Fruit fly (Drosophila melanogaster): ENCODE data around the gene CG32845.
A peak's percentile ranks its signal among the peaks of the same experiment; 100 is the strongest.

The CG32845 gene

dm6 chr3L:264378-265151 is 8.6 kb downstream of the CG32845 start, which contains the start of the genes Tudor-SN and mRpL17 (continued):
- TF ChIP-seq lz (GFP tag; optimal IDR thresholded peaks at IDR 0.05) (peak; percentile 50), CG10631 (GFP tag; optimal IDR thresholded peaks at IDR 0.05) (peak; percentile 60), Lpt (GFP tag; optimal IDR thresholded peaks at IDR 0.05) (peak; percentile 12), Sox14 (GFP tag; optimal IDR thresholded peaks at IDR 0.05) (peak; percentile 16), achi (GFP tag; optimal IDR thresholded peaks at IDR 0.05) (peak; percentile 69), CG6276 (GFP tag; optimal IDR thresholded peaks at IDR 0.05) (no peak), CG6792 (GFP tag; optimal IDR thresholded peaks at IDR 0.05) (no peak), acj6 (GFP tag; optimal IDR thresholded peaks at IDR 0.05) (peak; percentile 36), CG3919 (GFP tag; optimal IDR thresholded peaks at IDR 0.05) (peak; percentile 43), fd59A (GFP tag; optimal IDR thresholded peaks at IDR 0.05) (no peak), CG8319 (GFP tag; optimal IDR thresholded peaks at IDR 0.05) (no peak), eg (GFP tag; IDR thresholded peaks at IDR 0.05) (no peak)

DNA sequence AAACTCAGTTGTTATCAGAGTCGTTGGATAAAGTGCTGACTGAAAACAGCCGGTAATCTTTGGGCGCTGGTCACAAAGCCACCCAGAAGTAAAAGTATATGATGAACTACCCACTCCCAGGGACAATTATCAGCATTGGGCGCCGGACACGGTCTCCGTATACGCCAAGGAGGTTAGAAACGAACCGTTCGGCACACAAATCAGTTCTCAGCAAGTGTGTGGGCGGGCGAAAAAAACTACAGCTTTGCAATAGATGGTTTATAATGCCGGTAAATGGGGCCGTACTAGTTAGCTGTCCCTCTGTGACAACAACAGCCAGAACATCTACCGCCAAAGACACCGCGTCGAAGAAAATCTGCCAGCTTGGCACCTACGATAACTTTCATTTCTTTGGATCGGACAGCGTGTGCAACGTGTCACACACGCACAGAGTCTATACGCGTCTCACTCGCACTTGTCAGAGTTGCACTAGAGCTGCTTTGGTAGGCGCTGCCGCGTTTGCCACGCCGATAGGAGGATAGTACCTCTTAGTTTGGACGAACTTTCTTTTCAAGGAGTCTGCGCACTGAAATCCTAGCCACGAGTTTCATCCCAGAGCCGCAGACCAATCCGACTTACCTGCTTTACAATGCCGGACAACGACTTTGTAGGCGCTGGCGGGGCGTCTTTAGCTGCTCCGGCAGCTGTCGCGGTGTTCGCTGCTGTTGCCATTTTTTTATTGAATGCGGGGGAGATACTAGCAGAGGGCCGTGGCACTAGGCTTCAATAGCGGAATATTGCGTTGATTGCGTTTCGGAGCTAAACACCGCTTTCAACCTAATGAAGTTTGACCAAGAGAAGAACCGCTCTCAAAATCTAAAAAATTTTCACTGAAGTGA is 9.5 kb downstream of the CG32845 start:
- TF ChIP-seq CG34406 (GFP tag; optimal IDR thresholded peaks at IDR 0.05) (no peak), acj6 (GFP tag; optimal IDR thresholded peaks at IDR 0.05) (no peak), Blimp-1 (GFP tag; optimal IDR thresholded peaks at IDR 0.05) (peak; percentile 35), CG4318 (GFP tag; optimal IDR thresholded peaks at IDR 0.05) (no peak), CG1621 (tag; optimal IDR thresholded peaks at IDR 0.05) (no peak)

- TF ChIP-seq pdm3 (GFP tag; optimal IDR thresholded peaks at IDR 0.05) (no peak), fkh (GFP tag; optimal IDR thresholded peaks at IDR 0.05) (peak; percentile 12), Eip75B (GFP tag; optimal IDR thresholded peaks at IDR 0.05) (no peak), dsx (GFP tag; optimal IDR thresholded peaks at IDR 0.05; ENCODE audit: poor library complexity, severe bottlenecking) (peak; percentile 15), svp (GFP tag) (peak; percentile 91)
These were observed 10.4 kb downstream of the CG32845 start for dm6 chr3L:262724-263177.

dm6 chr3L:257618-258475 is 15.3 kb downstream of the CG32845 start, which contains the start of the genes DIP2 and wac:
Gene DIP2, minus strand, starts transcription at chr3L:257954.
Gene wac, plus strand, starts transcription at chr3L:258176.
- TF ChIP-seq CG11762 (GFP tag; optimal IDR thresholded peaks at IDR 0.05; ENCODE audit: insufficient read depth), result peak; percentile 28
- TF ChIP-seq CG7368 (GFP tag; optimal IDR thresholded peaks at IDR 0.05), result peak; percentile 60
- peak; percentile 68 for TF ChIP-seq fkh (GFP tag; optimal IDR thresholded peaks at IDR 0.05)
- TF ChIP-seq Eip93F (GFP tag; optimal IDR thresholded peaks at IDR 0.05), result peak; percentile 43
- no peak for TF ChIP-seq CG6163 (GFP tag; IDR thresholded peaks at IDR 0.05)
- peak; percentile 24 for TF ChIP-seq CG8319 (GFP tag; optimal IDR thresholded peaks at IDR 0.05)
- TF ChIP-seq CG3919 (GFP tag; optimal IDR thresholded peaks at IDR 0.05), result no peak
- TF ChIP-seq CG11902 (GFP tag; optimal IDR thresholded peaks at IDR 0.05), result peak; percentile 36
- TF ChIP-seq lz (GFP tag; optimal IDR thresholded peaks at IDR 0.05), result peak; percentile 68
- TF ChIP-seq Sox14 (GFP tag; optimal IDR thresholded peaks at IDR 0.05), result peak; percentile 97
- TF ChIP-seq acj6 (GFP tag; optimal IDR thresholded peaks at IDR 0.05), result peak; percentile 62
- TF ChIP-seq dsx (GFP tag; optimal IDR thresholded peaks at IDR 0.05; ENCODE audit: poor library complexity, severe bottlenecking), result no peak
- TF ChIP-seq Hr38 (GFP tag; optimal IDR thresholded peaks at IDR 0.05), result no peak
- TF ChIP-seq CG31627 (GFP tag; optimal IDR thresholded peaks at IDR 0.05), result peak; percentile 80
- TF ChIP-seq vri (GFP tag; optimal IDR thresholded peaks at IDR 0.05), result peak; percentile 78
- no peak for TF ChIP-seq Ets21C (GFP tag; optimal IDR thresholded peaks at IDR 0.05)
- TF ChIP-seq CG10631 (GFP tag; optimal IDR thresholded peaks at IDR 0.05), result peak; percentile 72
- TF ChIP-seq Ets96B (tag; optimal IDR thresholded peaks at IDR 0.05), result no peak
- peak; percentile 38 for TF ChIP-seq Sox15 (GFP tag; optimal IDR thresholded peaks at IDR 0.05)
- peak; percentile 64 for TF ChIP-seq cyc (GFP tag; optimal IDR thresholded peaks at IDR 0.05)
- TF ChIP-seq Blimp-1 (GFP tag; optimal IDR thresholded peaks at IDR 0.05), result no peak
- TF ChIP-seq esn (GFP tag; optimal IDR thresholded peaks at IDR 0.05), result peak; percentile 78
- peak; percentile 41 for TF ChIP-seq CG3032 (tag; optimal IDR thresholded peaks at IDR 0.05)

Measured in whole organism, prepupa.